Worm (Caenorhabditis elegans) whole organism, late embryonic: ENCODE results near the gene clec-59.

Experiments used
- F13H6.1 ChIP-seq: sonication (generic microtip); optimal IDR thresholded peaks from 2 replicates; lab custom pipeline; 2016; ENCODE audit warnings: missing genetic modification characterization, missing compliant biosample characterization
- ceh-19 ChIP-seq: fragments of 200-800 bp; sonication (Bioruptor generic); optimal IDR thresholded peaks from 2 replicates; lab custom pipeline; 2018; ENCODE audit warnings: mild to moderate bottlenecking, missing genetic modification characterization, missing compliant biosample characterization
- fkh-10 ChIP-seq: fragments of 150-350 bp; optimal IDR thresholded peaks from 2 replicates; lab custom pipeline; 2014; ENCODE audit warnings: missing biosample characterization, missing genetic modification reagents, missing genetic modification characterization
- hlh-13 ChIP-seq: fragments of 200-800 bp; sonication (Bioruptor generic); optimal IDR thresholded peaks from 2 replicates; lab custom pipeline; 2018; ENCODE audit warnings: mild to moderate bottlenecking, missing genetic modification characterization, missing compliant biosample characterization
- pag-3 ChIP-seq: sonication (generic microtip); optimal IDR thresholded peaks from 2 replicates; lab custom pipeline; 2016; ENCODE audit warnings: missing compliant biosample characterization, missing genetic modification characterization, borderline replicate concordance
- ztf-16 ChIP-seq: sonication (generic microtip); optimal IDR thresholded peaks from 2 replicates; lab custom pipeline; 2017; ENCODE audit warnings: missing genetic modification characterization, missing compliant biosample characterization

DNA sequence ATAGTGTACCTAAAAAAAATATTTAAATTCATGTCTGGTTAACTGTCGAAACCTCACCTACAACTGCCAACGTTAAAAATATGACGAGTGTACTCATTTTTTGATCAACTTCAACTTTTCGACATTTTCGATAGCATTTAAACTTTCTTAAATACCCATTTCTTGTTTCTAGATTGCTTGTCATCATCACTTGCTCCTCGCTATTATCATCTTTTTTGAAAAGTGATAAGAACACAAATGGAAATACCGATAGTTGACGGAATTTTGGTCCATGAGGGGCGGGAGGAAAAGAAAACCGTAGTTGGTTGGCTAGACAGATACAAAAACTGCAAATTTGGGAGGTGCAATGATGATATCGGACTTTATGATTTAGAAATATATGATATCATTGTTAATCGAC lies 9.1 kb downstream of the clec-59 start, which contains the start of gene clec-143:
- TF ChIP-seq hlh-13 (GFP tag; lab: Kevin White, UChicago) = no peak
- no peak for TF ChIP-seq F13H6.1 (tag; lab: Kevin White, UChicago)
- no peak for TF ChIP-seq ceh-19 (GFP tag; lab: Kevin White, UChicago)
- no peak for TF ChIP-seq fkh-10 (GFP tag; lab: Kevin White, UChicago)
- TF ChIP-seq ztf-16 (tag; lab: Kevin White, UChicago) = no peak
- TF ChIP-seq pag-3 (tag; lab: Kevin White, UChicago) = no peak
